Worm (Caenorhabditis elegans) whole organism, L2 larva: ENCODE results near the gene T28A11.4.

ENCODE experiments used
- aly-2 ChIP-seq: fragments of 150-350 bp; optimal IDR thresholded peaks from 2 replicates; lab custom pipeline; 2014; ENCODE audit warnings: missing biosample characterization, missing genetic modification characterization
- blmp-1 ChIP-seq: sonication (generic microtip); optimal IDR thresholded peaks from 2 replicates; lab custom pipeline; 2017; ENCODE audit warnings: missing genetic modification characterization, mild to moderate bottlenecking, missing compliant biosample characterization, antibody characterized with exemption, moderate library complexity; ENCODE audit not compliant: insufficient read depth
- egl-27 ChIP-seq: sonication (generic microtip); optimal IDR thresholded peaks from 3 replicates; lab custom pipeline; 2017; ENCODE audit warnings: missing biosample characterization, missing genetic modification reagents, missing genetic modification characterization
- elt-1 ChIP-seq: fragments of 150-350 bp; optimal IDR thresholded peaks from 2 replicates; lab custom pipeline; 2014; ENCODE audit warnings: missing biosample characterization, missing genetic modification characterization
- elt-3 ChIP-seq: sonication (generic microtip); optimal IDR thresholded peaks from 2 replicates; lab custom pipeline; 2017; ENCODE audit warnings: missing biosample characterization, missing genetic modification characterization
- nhr-11 ChIP-seq: fragments of 150-350 bp; optimal IDR thresholded peaks from 2 replicates; lab custom pipeline; 2014; ENCODE audit warnings: missing biosample characterization, missing genetic modification characterization
- skn-1 ChIP-seq: sonication (generic microtip); optimal IDR thresholded peaks from 2 replicates; lab custom pipeline; 2017; ENCODE audit warnings: missing biosample characterization, missing genetic modification characterization
- snpc-4 ChIP-seq: fragments of 150-350 bp; optimal IDR thresholded peaks from 2 replicates; lab custom pipeline; 2014; ENCODE audit warnings: missing biosample characterization, missing genetic modification characterization
- ztf-11 ChIP-seq: sonication (generic microtip); optimal IDR thresholded peaks from 2 replicates; lab custom pipeline; 2017; ENCODE audit warnings: missing biosample characterization, missing genetic modification characterization

DNA sequence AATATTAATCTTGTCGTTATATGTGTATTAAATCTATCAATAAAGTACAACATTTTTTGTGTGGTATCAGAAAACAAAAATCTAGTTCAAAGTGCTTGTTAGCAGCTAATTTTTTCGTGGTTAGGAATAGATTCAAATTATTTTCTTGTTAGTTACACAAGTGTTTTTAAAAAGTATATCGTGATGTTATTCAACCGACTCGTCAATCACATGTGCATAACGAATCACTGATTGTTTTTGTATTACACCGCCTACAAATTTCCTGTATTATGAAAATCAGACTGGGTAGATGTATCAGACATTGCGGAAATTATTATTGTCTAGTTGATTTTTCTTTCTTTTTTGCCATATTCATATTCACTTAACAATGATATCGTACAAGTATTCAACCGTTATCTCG lies 9.1 kb downstream of the T28A11.4 start, which contains the start of gene str-64:
- no peak for TF ChIP-seq aly-2 (tag; lab: Kevin White, UChicago)
- no peak for TF ChIP-seq skn-1 (tag; lab: Kevin White, UChicago)
- TF ChIP-seq ztf-11: no peak
- no peak for TF ChIP-seq elt-3 (tag; lab: Kevin White, UChicago)
- TF ChIP-seq elt-1 (tag; lab: Kevin White, UChicago): no peak
- no peak for TF ChIP-seq nhr-11
- no peak for TF ChIP-seq blmp-1 (tag; lab: Kevin White, UChicago)
- no peak for TF ChIP-seq snpc-4
- no peak for TF ChIP-seq egl-27 (tag; lab: Kevin White, UChicago)
